Comparison of ENCODE assay signal across 1 fruit fly cellular context in the genomic region with DNA sequence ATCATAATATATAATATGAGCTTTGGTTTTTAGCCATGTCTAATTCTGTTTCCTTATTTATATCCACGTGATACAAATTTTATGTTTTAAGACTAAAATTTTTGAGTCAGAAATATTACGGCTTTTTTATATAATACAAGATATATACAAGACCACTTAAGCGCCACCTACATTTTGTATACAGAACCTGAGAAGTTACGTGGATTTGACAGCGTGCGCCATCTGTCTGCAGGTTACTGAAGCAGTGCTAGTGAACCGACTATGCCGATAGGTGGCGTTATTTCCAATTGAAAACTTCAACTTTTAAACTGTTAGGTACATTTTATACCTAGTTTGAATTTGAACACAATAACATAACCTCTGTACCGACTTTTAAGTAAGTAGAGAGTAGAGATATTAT.
TF ChIP-seq lines count a peak whose summit lies in the region.

No protein-coding gene starts in this region.

TF ChIP-seq in whole organism, embryonic, 481 proteins besides CTCF, POLR2A, EP300 and RAD21 (continued from another document and continues in another):
- peak; percentile 65 for TF ChIP-seq CG8290 (GFP tag; optimal IDR thresholded peaks at IDR 0.05; lab: Kevin White, UChicago)
- peak; percentile 12 to 84 for TF ChIP-seq CG8290 (tag; optimal IDR thresholded peaks at IDR 0.05; lab: Kevin White, UChicago)
- peak; percentile 72 for TF ChIP-seq CG3065 (GFP tag; optimal IDR thresholded peaks at IDR 0.05; lab: Kevin White, UChicago)
- TF ChIP-seq Camta (GFP tag; optimal IDR thresholded peaks at IDR 0.05; lab: Kevin White, UChicago) = peak; percentile 65
- peak; percentile 35 for TF ChIP-seq Jarid2 (GFP tag; optimal IDR thresholded peaks at IDR 0.05; lab: Kevin White, UChicago)
- TF ChIP-seq CG30020 (tag; optimal IDR thresholded peaks at IDR 0.05; lab: Kevin White, UChicago) = no peak
- peak; percentile 24 for TF ChIP-seq CG6813 (GFP tag; optimal IDR thresholded peaks at IDR 0.05; lab: Kevin White, UChicago)
- peak; percentile 75 for TF ChIP-seq CG7839 (tag; optimal IDR thresholded peaks at IDR 0.05; lab: Kevin White, UChicago)
- TF ChIP-seq D19A (tag; optimal IDR thresholded peaks at IDR 0.05; lab: Kevin White, UChicago) = peak; percentile 47
- TF ChIP-seq Trl (optimal IDR thresholded peaks at IDR 0.05; lab: Kevin White, UChicago) = no peak
- peak; percentile 80 for TF ChIP-seq Trl (GFP tag; optimal IDR thresholded peaks at IDR 0.05; lab: Kevin White, UChicago)
- TF ChIP-seq CG1024 (GFP tag; IDR thresholded peaks at IDR 0.05; lab: Robert Waterston, UW) = 0 out of 2 replicates have a peak, but pooled peaks have one; percentile 24
- TF ChIP-seq sr (GFP tag; IDR thresholded peaks at IDR 0.05; lab: Robert Waterston, UW) = no peak
- TF ChIP-seq zfh1 (GFP tag; IDR thresholded peaks at IDR 0.05; lab: Robert Waterston, UW) = peak; percentile 60; the same call in 2 of the 3 replicates
- TF ChIP-seq Myb (GFP tag; optimal IDR thresholded peaks at IDR 0.05; lab: Kevin White, UChicago) = peak; percentile 74
- peak; percentile 65 for TF ChIP-seq ranshi (GFP tag; IDR thresholded peaks at IDR 0.05; lab: Robert Waterston, UW)
- TF ChIP-seq zfh2 (GFP tag; optimal IDR thresholded peaks at IDR 0.05; lab: Kevin White, UChicago) = peak; percentile 40
- TF ChIP-seq crc (GFP tag; optimal IDR thresholded peaks at IDR 0.05; lab: Kevin White, UChicago) = no peak
- TF ChIP-seq onecut (GFP tag; IDR thresholded peaks at IDR 0.05; lab: Robert Waterston, UW) = peak; percentile 63
- TF ChIP-seq Dbx (GFP tag; IDR thresholded peaks at IDR 0.05; lab: Robert Waterston, UW) = peak; percentile 81
- no peak for TF ChIP-seq Vsx1 (GFP tag; optimal IDR thresholded peaks at IDR 0.05; lab: Kevin White, UChicago)
- no peak for TF ChIP-seq BtbVII (GFP tag; optimal IDR thresholded peaks at IDR 0.05; lab: Kevin White, UChicago)
- TF ChIP-seq slp2 (GFP tag; optimal IDR thresholded peaks at IDR 0.05; lab: Kevin White, UChicago) = peak; percentile 61
- peak; percentile 75 for TF ChIP-seq NfI (GFP tag; optimal IDR thresholded peaks at IDR 0.05; lab: Kevin White, UChicago)
- no peak for TF ChIP-seq CG6254 (GFP tag; optimal IDR thresholded peaks at IDR 0.05; lab: Kevin White, UChicago)
- no peak for TF ChIP-seq nerfin-1 (tag; optimal IDR thresholded peaks at IDR 0.05; lab: Kevin White, UChicago)
- peak; percentile 53 for TF ChIP-seq CG30431 (GFP tag; optimal IDR thresholded peaks at IDR 0.05; lab: Kevin White, UChicago)
- TF ChIP-seq tap (tag; optimal IDR thresholded peaks at IDR 0.05; lab: Kevin White, UChicago) = no peak
- no peak for TF ChIP-seq nau (GFP tag; optimal IDR thresholded peaks at IDR 0.05; lab: Kevin White, UChicago)
- no peak for TF ChIP-seq nom (GFP tag; optimal IDR thresholded peaks at IDR 0.05; lab: Kevin White, UChicago)
- TF ChIP-seq schlank (tag; optimal IDR thresholded peaks at IDR 0.05; lab: Kevin White, UChicago) = no peak
- TF ChIP-seq CG3281 (GFP tag; optimal IDR thresholded peaks at IDR 0.05; lab: Kevin White, UChicago) = no peak
- TF ChIP-seq pb (GFP tag; optimal IDR thresholded peaks at IDR 0.05; lab: Kevin White, UChicago) = peak; percentile 15
- peak; percentile 56 for TF ChIP-seq CG2678 (tag; optimal IDR thresholded peaks at IDR 0.05; lab: Kevin White, UChicago)
- no peak for TF ChIP-seq CG12236 (GFP tag; optimal IDR thresholded peaks at IDR 0.05; lab: Kevin White, UChicago)
- TF ChIP-seq tin (GFP tag; optimal IDR thresholded peaks at IDR 0.05; lab: Kevin White, UChicago) = peak; percentile 83
- no peak for TF ChIP-seq exex (tag; optimal IDR thresholded peaks at IDR 0.05; lab: Kevin White, UChicago)
- TF ChIP-seq CG10654 (GFP tag; optimal IDR thresholded peaks at IDR 0.05; lab: Kevin White, UChicago) = peak; percentile 72
- peak; percentile 29; the same call in 1 of the 2 replicates for TF ChIP-seq MBD-R2 (GFP tag; IDR thresholded peaks at IDR 0.05; lab: Robert Waterston, UW)
- peak; percentile 83 for TF ChIP-seq CG17829 (tag; optimal IDR thresholded peaks at IDR 0.05; lab: Kevin White, UChicago)
- TF ChIP-seq Bgb (GFP tag; IDR thresholded peaks at IDR 0.05; lab: Robert Waterston, UW; ENCODE audit: partially characterized antibody) = peak; percentile 76
- TF ChIP-seq disco-r (GFP tag; optimal IDR thresholded peaks at IDR 0.05; lab: Kevin White, UChicago) = peak; percentile 55
- TF ChIP-seq CG11723 (GFP tag; optimal IDR thresholded peaks at IDR 0.05; lab: Kevin White, UChicago) = no peak
- TF ChIP-seq Ravus (GFP tag; IDR thresholded peaks at IDR 0.05; lab: Robert Waterston, UW) = no peak
- TF ChIP-seq Lpt (GFP tag; optimal IDR thresholded peaks at IDR 0.05; lab: Kevin White, UChicago) = no peak
- peak; percentile 68 for TF ChIP-seq bcd (GFP tag; optimal IDR thresholded peaks at IDR 0.05; lab: Kevin White, UChicago)
- peak; percentile 22 for TF ChIP-seq eyg (GFP tag; optimal IDR thresholded peaks at IDR 0.05; lab: Kevin White, UChicago)
- TF ChIP-seq al (GFP tag; IDR thresholded peaks at IDR 0.05; lab: Robert Waterston, UW) = no peak
- peak; percentile 71 for TF ChIP-seq NC2β (GFP tag; optimal IDR thresholded peaks at IDR 0.05; lab: Kevin White, UChicago)
- peak; percentile 44 for TF ChIP-seq en (GFP tag; optimal IDR thresholded peaks at IDR 0.05; lab: Kevin White, UChicago)
- TF ChIP-seq CG15696 (tag; optimal IDR thresholded peaks at IDR 0.05; lab: Kevin White, UChicago) = peak; percentile 86
- no peak for TF ChIP-seq fd64A (GFP tag; optimal IDR thresholded peaks at IDR 0.05; lab: Kevin White, UChicago)
- no peak for TF ChIP-seq ash1 (GFP tag; optimal IDR thresholded peaks at IDR 0.05; lab: Kevin White, UChicago)
- TF ChIP-seq CG4360 (GFP tag; IDR thresholded peaks at IDR 0.05; lab: Robert Waterston, UW) = no peak
- TF ChIP-seq Gsc (GFP tag; IDR thresholded peaks at IDR 0.05; lab: Robert Waterston, UW) = 0 out of 2 replicates have a peak, but pooled peaks have one; percentile 8
- no peak for TF ChIP-seq CG4282 (GFP tag; optimal IDR thresholded peaks at IDR 0.05; lab: Kevin White, UChicago)
- peak; percentile 37; the same call in 1 of the 2 replicates for TF ChIP-seq CG31441 (GFP tag; IDR thresholded peaks at IDR 0.05; lab: Robert Waterston, UW)
- peak; percentile 78 for TF ChIP-seq CG11504 (tag; optimal IDR thresholded peaks at IDR 0.05; lab: Kevin White, UChicago)
- TF ChIP-seq CG1529 (GFP tag; optimal IDR thresholded peaks at IDR 0.05; lab: Kevin White, UChicago) = no peak
- no peak for TF ChIP-seq CG10543 (GFP tag; optimal IDR thresholded peaks at IDR 0.05; lab: Kevin White, UChicago)
- TF ChIP-seq CG6272 (GFP tag; IDR thresholded peaks at IDR 0.05; lab: Robert Waterston, UW) = no peak
- peak; percentile 36 for TF ChIP-seq da (GFP tag; optimal IDR thresholded peaks at IDR 0.05; lab: Kevin White, UChicago)
- TF ChIP-seq cato (GFP tag; optimal IDR thresholded peaks at IDR 0.05; lab: Kevin White, UChicago; ENCODE audit: borderline replicate concordance) = peak; percentile 57
- peak; percentile 69 for TF ChIP-seq CG10959 (GFP tag; IDR thresholded peaks at IDR 0.05; lab: Robert Waterston, UW)
- peak; percentile 63 for TF ChIP-seq H2.0 (GFP tag; IDR thresholded peaks at IDR 0.05; lab: Robert Waterston, UW)
- TF ChIP-seq CG3995 (GFP tag; optimal IDR thresholded peaks at IDR 0.05; lab: Kevin White, UChicago) = no peak
- no peak for TF ChIP-seq eve (GFP tag; optimal IDR thresholded peaks at IDR 0.05; lab: Kevin White, UChicago)
- TF ChIP-seq CG14860 (GFP tag; IDR thresholded peaks at IDR 0.05; lab: Robert Waterston, UW; ENCODE audit: partially characterized antibody) = no peak
- peak in 1 of 2 experiments; percentile 84 for TF ChIP-seq insv (GFP tag; optimal IDR thresholded peaks at IDR 0.05; lab: Kevin White, UChicago)
- no peak for TF ChIP-seq CG1832 (GFP tag; optimal IDR thresholded peaks at IDR 0.05; lab: Kevin White, UChicago)
- peak; percentile 10 for TF ChIP-seq CG12219 (GFP tag; optimal IDR thresholded peaks at IDR 0.05; lab: Kevin White, UChicago)
- TF ChIP-seq CG13287 (GFP tag; IDR thresholded peaks at IDR 0.05; lab: Robert Waterston, UW; ENCODE audit: partially characterized antibody) = peak; percentile 27; the same call in 1 of the 2 replicates
- TF ChIP-seq dmrt99B (tag; optimal IDR thresholded peaks at IDR 0.05; lab: Kevin White, UChicago) = peak; percentile 57
- peak; percentile 31 for TF ChIP-seq CG31388 (GFP tag; optimal IDR thresholded peaks at IDR 0.05; lab: Kevin White, UChicago)
- peak; percentile 47 for TF ChIP-seq CG10147 (GFP tag; optimal IDR thresholded peaks at IDR 0.05; lab: Kevin White, UChicago)
- TF ChIP-seq CG6175 (GFP tag; IDR thresholded peaks at IDR 0.05; lab: Robert Waterston, UW) = peak; percentile 46; the same call in 1 of the 3 replicates
- TF ChIP-seq ab (GFP tag; optimal IDR thresholded peaks at IDR 0.05; lab: Kevin White, UChicago) = peak; percentile 57
- peak; percentile 74 for TF ChIP-seq bab2 (GFP tag; optimal IDR thresholded peaks at IDR 0.05; lab: Kevin White, UChicago)
- peak; percentile 30 for TF ChIP-seq maf-S (GFP tag; optimal IDR thresholded peaks at IDR 0.05; lab: Kevin White, UChicago)
- TF ChIP-seq grau (tag; optimal IDR thresholded peaks at IDR 0.05; lab: Kevin White, UChicago) = peak; percentile 74
- peak; percentile 50 for TF ChIP-seq CG17912 (GFP tag; optimal IDR thresholded peaks at IDR 0.05; lab: Kevin White, UChicago)
- TF ChIP-seq knrl (GFP tag; IDR thresholded peaks at IDR 0.05; lab: Robert Waterston, UW; ENCODE audit: partially characterized antibody) = peak; percentile 52; the same call in 1 of the 3 replicates
- TF ChIP-seq CG8478 (optimal IDR thresholded peaks at IDR 0.05; lab: Kevin White, UChicago) = peak; percentile 31
- peak; percentile 66 for TF ChIP-seq CG12659 (GFP tag; optimal IDR thresholded peaks at IDR 0.05; lab: Kevin White, UChicago)
- TF ChIP-seq sc (optimal IDR thresholded peaks at IDR 0.05; lab: Kevin White, UChicago) = no peak
- TF ChIP-seq sc (GFP tag; optimal IDR thresholded peaks at IDR 0.05; lab: Kevin White, UChicago) = peak; percentile 33
- TF ChIP-seq sisA (GFP tag; IDR thresholded peaks at IDR 0.05; lab: Robert Waterston, UW) = peak; percentile 81
- TF ChIP-seq CG8944 (GFP tag; optimal IDR thresholded peaks at IDR 0.05; lab: Kevin White, UChicago) = peak; percentile 80
- TF ChIP-seq usp (GFP tag; optimal IDR thresholded peaks at IDR 0.05; lab: Kevin White, UChicago) = no peak
- TF ChIP-seq CG11398 (GFP tag; optimal IDR thresholded peaks at IDR 0.05; lab: Kevin White, UChicago) = no peak
- no peak for TF ChIP-seq Bdp1 (GFP tag; optimal IDR thresholded peaks at IDR 0.05; lab: Kevin White, UChicago)
- no peak for TF ChIP-seq unc-4 (GFP tag; IDR thresholded peaks at IDR 0.05; lab: Robert Waterston, UW; ENCODE audit: partially characterized antibody)
- no peak for TF ChIP-seq CG7963 (GFP tag; IDR thresholded peaks at IDR 0.05; lab: Robert Waterston, UW; ENCODE audit: partially characterized antibody)
- TF ChIP-seq Oli (tag; optimal IDR thresholded peaks at IDR 0.05; lab: Kevin White, UChicago) = peak; percentile 27
- peak; percentile 18 for TF ChIP-seq CrebB (tag; optimal IDR thresholded peaks at IDR 0.05; lab: Kevin White, UChicago)
- no peak for TF ChIP-seq CG8765 (GFP tag; IDR thresholded peaks at IDR 0.05; lab: Robert Waterston, UW)
- TF ChIP-seq BEAF-32 (GFP tag; optimal IDR thresholded peaks at IDR 0.05; lab: Kevin White, UChicago) = no peak
- TF ChIP-seq jigr1 (GFP tag; IDR thresholded peaks at IDR 0.05; lab: Robert Waterston, UW) = no peak
- TF ChIP-seq CG11560 (tag; IDR thresholded peaks at IDR 0.05; lab: Robert Waterston, UW) = no peak
- peak; percentile 41; the same call in 1 of the 3 replicates for TF ChIP-seq ken (GFP tag; IDR thresholded peaks at IDR 0.05; lab: Robert Waterston, UW)
- TF ChIP-seq cwo (GFP tag; optimal IDR thresholded peaks at IDR 0.05; lab: Kevin White, UChicago) = no peak
- TF ChIP-seq ham (GFP tag; IDR thresholded peaks at IDR 0.05; lab: Robert Waterston, UW) = no peak
- no peak for TF ChIP-seq klu (GFP tag; IDR thresholded peaks at IDR 0.05; lab: Robert Waterston, UW)
- peak; percentile 11 for TF ChIP-seq Bteb2 (GFP tag; optimal IDR thresholded peaks at IDR 0.05; lab: Kevin White, UChicago)
- peak; percentile 100 for TF ChIP-seq CG10979 (tag; optimal IDR thresholded peaks at IDR 0.05; lab: Kevin White, UChicago)
- TF ChIP-seq Asciz (GFP tag; optimal IDR thresholded peaks at IDR 0.05; lab: Kevin White, UChicago) = no peak
- no peak for TF ChIP-seq CG34224 (GFP tag; IDR thresholded peaks at IDR 0.05; lab: Robert Waterston, UW; ENCODE audit: partially characterized antibody)
- peak; percentile 65 for TF ChIP-seq Optix (GFP tag; IDR thresholded peaks at IDR 0.05; lab: Robert Waterston, UW)
- no peak; the same call in 1 of the 2 replicates for TF ChIP-seq CG9215 (GFP tag; IDR thresholded peaks at IDR 0.05; lab: Robert Waterston, UW)
- TF ChIP-seq az2 (GFP tag; optimal IDR thresholded peaks at IDR 0.05; lab: Kevin White, UChicago) = peak; percentile 83
- TF ChIP-seq z (GFP tag; IDR thresholded peaks at IDR 0.05; lab: Robert Waterston, UW) = no peak
- peak; percentile 54 for TF ChIP-seq chn (GFP tag; optimal IDR thresholded peaks at IDR 0.05; lab: Kevin White, UChicago)
- TF ChIP-seq CG6791 (GFP tag; IDR thresholded peaks at IDR 0.05; lab: Robert Waterston, UW; ENCODE audit: partially characterized antibody) = peak; percentile 55; the same call in 1 of the 3 replicates
- peak; percentile 77 for TF ChIP-seq CG33213 (GFP tag; optimal IDR thresholded peaks at IDR 0.05; lab: Kevin White, UChicago)
- TF ChIP-seq NK7.1 (GFP tag; optimal IDR thresholded peaks at IDR 0.05; lab: Kevin White, UChicago) = peak; percentile 34
- TF ChIP-seq odd (GFP tag; optimal IDR thresholded peaks at IDR 0.05; lab: Kevin White, UChicago) = no peak
- peak; percentile 76 for TF ChIP-seq CG2120 (GFP tag; optimal IDR thresholded peaks at IDR 0.05; lab: Kevin White, UChicago)
- TF ChIP-seq ERR (GFP tag; optimal IDR thresholded peaks at IDR 0.05; lab: Kevin White, UChicago) = peak; percentile 21
- TF ChIP-seq CG16813 (GFP tag; IDR thresholded peaks at IDR 0.05; lab: Robert Waterston, UW; ENCODE audit: partially characterized antibody) = peak; percentile 37; the same call in 1 of the 3 replicates
- no peak for TF ChIP-seq CG32767 (GFP tag; IDR thresholded peaks at IDR 0.05; lab: Robert Waterston, UW)
- peak; percentile 77 for TF ChIP-seq CG8089 (GFP tag; optimal IDR thresholded peaks at IDR 0.05; lab: Kevin White, UChicago)
- TF ChIP-seq ci (GFP tag; IDR thresholded peaks at IDR 0.05; lab: Robert Waterston, UW) = peak; percentile 79
- no peak for TF ChIP-seq CG43689 (GFP tag; IDR thresholded peaks at IDR 0.05; lab: Robert Waterston, UW)
- peak; percentile 46 for TF ChIP-seq CG10209 (GFP tag; optimal IDR thresholded peaks at IDR 0.05; lab: Kevin White, UChicago)
- no peak for TF ChIP-seq GATAe (GFP tag; conservative IDR thresholded peaks at IDR 0.05; lab: Robert Waterston, UW)
- TF ChIP-seq Chrac-16 (GFP tag; optimal IDR thresholded peaks at IDR 0.05; lab: Kevin White, UChicago) = peak; percentile 87
